Fruit fly (Drosophila melanogaster): Measurements from ENCODE around the gene Ulp1.
A peak's percentile ranks its signal among the peaks of the same experiment; 100 is the strongest.

Ulp1 gene

DNA sequence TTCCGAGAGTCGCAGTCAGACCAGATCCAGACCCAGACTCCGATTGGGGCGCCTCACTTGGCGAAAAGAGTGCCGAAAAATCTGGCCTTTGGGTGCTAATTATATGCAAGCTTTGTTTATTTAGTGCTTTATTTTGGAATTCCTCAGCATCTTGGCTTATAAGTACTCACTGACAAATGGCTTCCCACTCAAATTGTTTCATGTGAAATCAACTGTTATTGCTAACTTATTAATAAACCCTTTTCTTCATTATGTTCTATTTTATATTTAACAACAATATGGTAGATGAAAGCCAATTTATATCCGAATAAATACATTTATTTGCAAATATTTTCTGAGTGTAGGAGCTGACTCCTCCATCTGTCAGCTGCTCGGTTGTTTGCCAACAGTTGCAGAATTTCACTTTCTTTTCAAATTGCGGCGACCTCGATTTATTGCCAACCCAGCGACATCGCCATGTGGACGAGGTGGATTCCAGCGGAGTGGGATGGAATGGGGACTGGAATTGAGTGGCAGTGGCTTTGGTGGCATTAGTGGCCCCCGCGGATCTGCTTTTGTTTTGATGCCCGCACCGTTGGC lies 22.0 kb upstream of the Ulp1 start:
- TF ChIP-seq psq (GFP tag; optimal IDR thresholded peaks at IDR 0.05) (peak; percentile 25), HLH106 (tag; optimal IDR thresholded peaks at IDR 0.05) (peak; percentile 61), sv (GFP tag; optimal IDR thresholded peaks at IDR 0.05) (no peak), fru (GFP tag; optimal IDR thresholded peaks at IDR 0.05) (peak; percentile 66), rgr (GFP tag; optimal IDR thresholded peaks at IDR 0.05) (peak; percentile 33), br (GFP tag; optimal IDR thresholded peaks at IDR 0.05) (peak; percentile 38), foxo (GFP tag; optimal IDR thresholded peaks at IDR 0.05) (peak in 1 of 2 experiments; percentile 55), Vsx2 (GFP tag; optimal IDR thresholded peaks at IDR 0.05; ENCODE audit: partially characterized antibody) (peak; percentile 42), Rel (GFP tag; optimal IDR thresholded peaks at IDR 0.05) (no peak), Rel (tag; optimal IDR thresholded peaks at IDR 0.05) (no peak), ey (GFP tag; optimal IDR thresholded peaks at IDR 0.05) (peak; percentile 27), woc (GFP tag; optimal IDR thresholded peaks at IDR 0.05) (peak; percentile 42), h (GFP tag; optimal IDR thresholded peaks at IDR 0.05) (peak; percentile 54), brk (GFP tag; optimal IDR thresholded peaks at IDR 0.05) (no peak), dmrt93B (GFP tag; optimal IDR thresholded peaks at IDR 0.05) (peak; percentile 40), OdsH (GFP tag; optimal IDR thresholded peaks at IDR 0.05) (peak; percentile 21)

DNA sequence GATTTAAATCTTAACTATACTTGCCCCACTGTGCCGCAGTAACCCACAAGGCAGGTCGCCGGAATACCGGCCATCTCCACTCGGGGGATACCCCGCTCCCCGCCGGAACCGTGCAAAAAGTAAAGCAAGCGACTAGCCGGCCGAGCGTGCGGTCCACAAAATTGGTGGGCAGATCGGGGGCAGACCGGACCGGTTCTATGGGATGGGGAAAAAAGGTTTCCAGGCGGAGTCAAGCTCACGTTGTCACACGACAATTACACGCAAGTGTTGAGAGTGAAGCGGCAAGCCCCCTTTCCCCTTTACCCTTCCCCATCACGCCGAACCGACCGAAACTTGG lies 17.3 kb upstream of the Ulp1 start:
- no peak for TF ChIP-seq Abd-B (GFP tag; optimal IDR thresholded peaks at IDR 0.05)
- TF ChIP-seq fru (GFP tag; optimal IDR thresholded peaks at IDR 0.05), result peak; percentile 24

- no peak for TF ChIP-seq Rel (GFP tag; optimal IDR thresholded peaks at IDR 0.05)
- no peak for TF ChIP-seq Rel (tag; optimal IDR thresholded peaks at IDR 0.05)
- no peak for TF ChIP-seq lola (GFP tag; optimal IDR thresholded peaks at IDR 0.05)
- TF ChIP-seq CG9705 (GFP tag; optimal IDR thresholded peaks at IDR 0.05), result no peak
- TF ChIP-seq woc (GFP tag; optimal IDR thresholded peaks at IDR 0.05), result no peak
- TF ChIP-seq sv (GFP tag; optimal IDR thresholded peaks at IDR 0.05), result no peak
- no peak for TF ChIP-seq br (GFP tag; optimal IDR thresholded peaks at IDR 0.05)
- no peak for TF ChIP-seq Dif (GFP tag; optimal IDR thresholded peaks at IDR 0.05; ENCODE audit: partially characterized antibody)
- TF ChIP-seq Sp1 (GFP tag; optimal IDR thresholded peaks at IDR 0.05), result peak; percentile 37
- TF ChIP-seq fru (GFP tag; optimal IDR thresholded peaks at IDR 0.05), result no peak
- peak in 1 of 2 experiments; percentile 32 for TF ChIP-seq foxo (GFP tag; optimal IDR thresholded peaks at IDR 0.05)
- no peak for TF ChIP-seq GATAd (GFP tag; optimal IDR thresholded peaks at IDR 0.05)
- TF ChIP-seq Hr83 (GFP tag; optimal IDR thresholded peaks at IDR 0.05; ENCODE audit: poor library complexity, severe bottlenecking), result no peak
- no peak for TF ChIP-seq sage (GFP tag; optimal IDR thresholded peaks at IDR 0.05)
- TF ChIP-seq Mio (GFP tag; optimal IDR thresholded peaks at IDR 0.05), result no peak
- TF ChIP-seq psq (GFP tag; optimal IDR thresholded peaks at IDR 0.05), result peak; percentile 47
- TF ChIP-seq h (GFP tag; optimal IDR thresholded peaks at IDR 0.05), result no peak
- no peak for TF ChIP-seq CrebA (GFP tag; optimal IDR thresholded peaks at IDR 0.05; ENCODE audit: borderline replicate concordance)
- TF ChIP-seq ey (GFP tag; optimal IDR thresholded peaks at IDR 0.05), result no peak
Observed at dm6 chrX:19224580-19225303, 16.8 kb upstream of the Ulp1 start.

DNA sequence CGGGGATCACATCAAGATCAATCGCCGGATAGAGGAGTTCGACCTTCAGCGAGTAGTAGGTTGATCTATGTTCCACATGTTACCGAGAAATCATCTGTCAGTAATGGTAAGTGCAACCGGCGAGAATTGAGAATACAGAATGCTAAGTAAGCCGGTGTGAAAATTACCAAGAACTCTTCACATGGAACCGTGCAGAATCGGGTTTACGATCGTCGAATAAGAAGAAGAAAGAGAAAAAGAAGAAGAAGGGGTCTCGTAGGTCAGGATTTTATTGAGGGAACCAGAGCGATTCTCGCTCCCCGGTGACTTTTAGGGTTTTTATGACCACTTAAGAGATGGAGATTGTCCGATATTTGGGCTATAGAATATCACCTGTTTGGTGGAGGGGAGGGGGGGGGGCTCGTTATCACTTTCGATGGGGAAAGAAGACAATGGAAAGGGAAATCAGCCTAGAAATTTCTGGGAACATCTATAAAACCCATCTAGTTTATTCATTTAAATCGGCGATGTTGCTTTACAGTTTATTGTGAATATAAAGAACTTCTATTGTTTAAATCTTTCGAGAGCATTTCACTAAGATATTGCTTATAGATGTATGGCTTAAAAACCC lies 13.1 kb upstream of the Ulp1 start:
- no peak for TF ChIP-seq Mio (GFP tag; optimal IDR thresholded peaks at IDR 0.05)
- no peak for TF ChIP-seq HLH106 (tag; optimal IDR thresholded peaks at IDR 0.05)

DNA sequence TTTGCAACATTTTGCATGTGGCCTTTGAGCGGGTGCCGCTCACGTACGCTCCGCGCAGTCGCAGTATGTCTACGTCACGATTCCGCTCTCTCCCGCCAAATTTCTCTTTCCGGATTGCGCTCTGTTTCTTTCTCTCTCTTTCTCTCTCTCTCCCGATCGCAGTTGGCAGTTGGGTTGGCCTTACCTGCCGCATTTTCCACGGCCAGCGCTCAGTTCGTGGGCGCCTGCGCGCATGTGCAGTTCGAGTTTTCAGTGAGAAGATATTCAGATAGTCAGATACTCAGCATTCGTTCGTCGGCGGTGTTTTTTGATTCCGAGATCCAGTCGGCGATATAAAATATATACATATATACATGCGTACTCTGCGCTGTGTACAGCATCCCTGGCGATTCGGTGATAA lies 12.4 kb upstream of the Ulp1 start, which contains the start of gene CG7884:
Gene CG7884, plus strand, starts transcription at position 208 of the 400 bp plus-strand sequence.
- TF ChIP-seq Dif (GFP tag; optimal IDR thresholded peaks at IDR 0.05; ENCODE audit: partially characterized antibody), result peak; percentile 90
- no peak for TF ChIP-seq Mio (GFP tag; optimal IDR thresholded peaks at IDR 0.05)
- TF ChIP-seq dl (GFP tag; optimal IDR thresholded peaks at IDR 0.05; ENCODE audit: insufficient read depth in 1 of 2, partially characterized antibody in 2 of 2), result peak; percentile 68
- TF ChIP-seq dsf (GFP tag; optimal IDR thresholded peaks at IDR 0.05; ENCODE audit: borderline replicate concordance), result no peak
- peak; percentile 46 for TF ChIP-seq Vsx2 (GFP tag; optimal IDR thresholded peaks at IDR 0.05; ENCODE audit: partially characterized antibody)
